Worm (Caenorhabditis elegans) whole organism, young adult: Measurements from ENCODE around the gene srr-8.

Experiments
- C06A6.2 ChIP-seq: fragments of 200-800 bp; sonication (Bioruptor generic); conservative IDR thresholded peaks from 2 replicates; pipeline ENCODE4 v1.3.6; 2022; ENCODE audit warnings: missing genetic modification characterization, missing compliant biosample characterization
- C17E4.6 ChIP-seq: fragments of 200-800 bp; sonication (Bioruptor generic); IDR thresholded peaks from 2 replicates; pipeline ENCODE4 v1.3.6; 2022; ENCODE audit warnings: missing genetic modification reagents, missing genetic modification characterization, missing compliant biosample characterization
- F22D6.2 ChIP-seq: sonication (generic microtip); optimal IDR thresholded peaks from 2 replicates; lab custom pipeline; 2016; ENCODE audit warnings: mild to moderate bottlenecking, missing genetic modification characterization, missing compliant biosample characterization
- F55B11.4 ChIP-seq: sonication (generic microtip); optimal IDR thresholded peaks from 2 replicates; lab custom pipeline; 2016; ENCODE audit warnings: missing compliant biosample characterization, missing genetic modification characterization, borderline replicate concordance; ENCODE audit not compliant: insufficient read depth
- Y53G8AR.9 ChIP-seq: fragments of 200-800 bp; sonication (Bioruptor generic); conservative IDR thresholded peaks from 2 replicates; pipeline ENCODE4 v1.3.6; 2022; ENCODE audit warnings: missing genetic modification reagents, missing genetic modification characterization, missing compliant biosample characterization
- Y67H2A.10 ChIP-seq: fragments of 200-800 bp; sonication (Bioruptor generic); conservative IDR thresholded peaks from 2 replicates; pipeline ENCODE4 v1.3.6; 2022; ENCODE audit warnings: missing genetic modification reagents, missing genetic modification characterization, missing compliant biosample characterization
- Y79H2A.3 ChIP-seq: fragments of 200-800 bp; sonication (Bioruptor generic); conservative IDR thresholded peaks from 2 replicates; pipeline ENCODE4 v1.3.6; 2022; ENCODE audit warnings: missing genetic modification reagents, missing genetic modification characterization, missing compliant biosample characterization
- Y95B8A.8 ChIP-seq: fragments of 200-800 bp; sonication (Bioruptor generic); IDR thresholded peaks from 2 replicates; pipeline ENCODE4 v1.3.6; 2022; ENCODE audit warnings: missing genetic modification reagents, missing genetic modification characterization, missing compliant biosample characterization
- akir-1 ChIP-seq: fragments of 200-800 bp; sonication (Bioruptor generic); optimal IDR thresholded peaks from 2 replicates; lab custom pipeline; 2018; ENCODE audit warnings: mild to moderate bottlenecking, missing genetic modification characterization, moderate library complexity, missing compliant biosample characterization
- cebp-1 ChIP-seq, 2 experiments: fragments of 200-800 bp in 1 of 2; sonication (Bioruptor generic) in 1 of 2; sonication (generic microtip) in 1 of 2; IDR thresholded peaks in 1 of 2; optimal IDR thresholded peaks in 1 of 2; 2 replicates each; pipeline versions ENCODE4 v1.3.6 to Lab custom; 2017 to 2022; ENCODE audit warnings: missing compliant biosample characterization in 2 of 2, missing genetic modification characterization in 2 of 2, mild to moderate bottlenecking in 1 of 2, missing genetic modification reagents in 1 of 2, moderate library complexity in 1 of 2
- ceh-100 ChIP-seq: fragments of 200-800 bp; sonication (Bioruptor generic); IDR thresholded peaks from 2 replicates; pipeline ENCODE4 v1.3.6; 2022; ENCODE audit warnings: missing genetic modification reagents, missing genetic modification characterization, missing compliant biosample characterization
- ceh-40 ChIP-seq: fragments of 200-800 bp; sonication (Bioruptor generic); IDR thresholded peaks from 2 replicates; pipeline ENCODE4 v1.3.6; 2022; ENCODE audit warnings: missing genetic modification characterization, missing compliant biosample characterization
- ceh-79 ChIP-seq: sonication (generic microtip); optimal IDR thresholded peaks from 2 replicates; lab custom pipeline; 2017; ENCODE audit warnings: mild to moderate bottlenecking, missing genetic modification characterization, missing compliant biosample characterization
- ceh-91 ChIP-seq: fragments of 200-800 bp; sonication (Bioruptor generic); IDR thresholded peaks from 2 replicates; pipeline ENCODE4 v1.3.6; 2022; ENCODE audit warnings: missing genetic modification reagents, missing genetic modification characterization, missing compliant biosample characterization
- die-1 ChIP-seq: sonication (generic microtip); optimal IDR thresholded peaks from 2 replicates; lab custom pipeline; 2016; ENCODE audit warnings: missing genotype, mild to moderate bottlenecking, missing genetic modification characterization, missing compliant biosample characterization
- fkh-3 ChIP-seq: sonication (generic microtip); optimal IDR thresholded peaks from 2 replicates; lab custom pipeline; 2016; ENCODE audit warnings: mild to moderate bottlenecking, missing genetic modification characterization, missing compliant biosample characterization
- hlh-12 ChIP-seq: sonication (generic microtip); optimal IDR thresholded peaks from 2 replicates; lab custom pipeline; 2016; ENCODE audit warnings: missing genetic modification characterization, missing compliant biosample characterization
- hrde-1 ChIP-seq: sonication (generic microtip); optimal IDR thresholded peaks from 2 replicates; lab custom pipeline; 2016; ENCODE audit warnings: missing genetic modification characterization, mild to moderate bottlenecking, missing compliant biosample characterization, moderate library complexity, missing genotype, missing genetic modification reagents, borderline replicate concordance
- lag-1 ChIP-seq: fragments of 200-800 bp; sonication (Bioruptor generic); IDR thresholded peaks from 2 replicates; pipeline ENCODE4 v1.3.6; 2022; ENCODE audit warnings: missing genetic modification reagents, missing genetic modification characterization, missing compliant biosample characterization
- let-607 ChIP-seq, 2 experiments: fragments of 200-800 bp in 1 of 2; sonication (Bioruptor generic) in 1 of 2; sonication (generic microtip) in 1 of 2; optimal IDR thresholded peaks; 2 replicates each; lab custom pipeline; 2016 to 2018; ENCODE audit warnings: mild to moderate bottlenecking in 2 of 2, missing compliant biosample characterization in 2 of 2, missing genetic modification characterization in 2 of 2, moderate library complexity in 2 of 2, missing genotype in 1 of 2
- lin-40 ChIP-seq: sonication (generic microtip); optimal IDR thresholded peaks from 2 replicates; lab custom pipeline; 2016; ENCODE audit warnings: missing genetic modification characterization, mild to moderate bottlenecking, missing compliant biosample characterization, missing genotype, missing genetic modification reagents
- lin-54 ChIP-seq: fragments of 200-800 bp; sonication (Bioruptor generic); optimal IDR thresholded peaks from 2 replicates; lab custom pipeline; 2018; ENCODE audit warnings: mild to moderate bottlenecking, missing genetic modification characterization, missing compliant biosample characterization
- mcd-1 ChIP-seq: fragments of 200-800 bp; sonication (Bioruptor generic); IDR thresholded peaks from 2 replicates; pipeline ENCODE4 v1.3.6; 2022; ENCODE audit warnings: missing genetic modification reagents, missing genetic modification characterization, missing compliant biosample characterization
- mes-4 ChIP-seq: sonication (generic microtip); optimal IDR thresholded peaks from 2 replicates; lab custom pipeline; 2016; ENCODE audit warnings: missing genotype, missing genetic modification characterization, missing compliant biosample characterization
- nfya-2 ChIP-seq: fragments of 200-800 bp; sonication (Bioruptor generic); IDR thresholded peaks from 2 replicates; pipeline ENCODE4 v1.3.6; 2022; ENCODE audit warnings: missing genetic modification reagents, missing genetic modification characterization, missing compliant biosample characterization
- nhr-120 ChIP-seq: fragments of 200-800 bp; sonication (Bioruptor generic); IDR thresholded peaks from 2 replicates; pipeline ENCODE4 v1.3.6; 2022; ENCODE audit warnings: missing genetic modification characterization, missing compliant biosample characterization
- nhr-179 ChIP-seq: sonication (generic microtip); optimal IDR thresholded peaks from 2 replicates; lab custom pipeline; 2016; ENCODE audit warnings: mild to moderate bottlenecking, missing genetic modification characterization, missing compliant biosample characterization
- nhr-80 ChIP-seq: sonication (generic microtip); optimal IDR thresholded peaks from 2 replicates; lab custom pipeline; 2016; ENCODE audit warnings: missing genetic modification characterization, missing compliant biosample characterization
- pbrm-1 ChIP-seq: fragments of 200-800 bp; sonication (Bioruptor generic); IDR thresholded peaks from 2 replicates; pipeline ENCODE4 v1.3.6; 2022; ENCODE audit warnings: missing genetic modification reagents, missing genetic modification characterization, missing compliant biosample characterization
- rec-8 ChIP-seq, 2 experiments: sonication (generic microtip); optimal IDR thresholded peaks; 2 replicates each; lab custom pipeline; 2016; ENCODE audit warnings: mild to moderate bottlenecking in 2 of 2, missing genetic modification characterization in 2 of 2, missing genetic modification reagents in 2 of 2, missing genotype in 2 of 2, missing biosample characterization in 1 of 2, missing compliant biosample characterization in 1 of 2, moderate library complexity in 1 of 2
- snpc-1.3 ChIP-seq: sonication (generic microtip); optimal IDR thresholded peaks from 2 replicates; lab custom pipeline; 2017; ENCODE audit warnings: missing genetic modification characterization, mild to moderate bottlenecking, missing compliant biosample characterization, antibody characterized with exemption, moderate library complexity, missing genotype, missing genetic modification reagents; ENCODE audit not compliant: insufficient read depth
- tbp1 ChIP-seq: fragments of 200-800 bp; sonication (Bioruptor generic); optimal IDR thresholded peaks from 2 replicates; lab custom pipeline; 2018; ENCODE audit warnings: mild to moderate bottlenecking, missing genetic modification characterization, missing compliant biosample characterization
- unc-130 ChIP-seq: sonication (generic microtip); optimal IDR thresholded peaks from 2 replicates; lab custom pipeline; 2016; ENCODE audit warnings: missing genetic modification reagents, missing genetic modification characterization, missing compliant biosample characterization
- unc-62 ChIP-seq: fragments of 150-350 bp; optimal IDR thresholded peaks from 2 replicates; lab custom pipeline; 2014; ENCODE audit warnings: missing biosample characterization, missing genetic modification reagents, missing genetic modification characterization
- ztf-18 ChIP-seq: sonication (generic microtip); optimal IDR thresholded peaks from 2 replicates; lab custom pipeline; 2016; ENCODE audit warnings: missing genotype, mild to moderate bottlenecking, missing genetic modification characterization, missing compliant biosample characterization
- ztf-26 ChIP-seq: sonication (generic microtip); optimal IDR thresholded peaks from 2 replicates; lab custom pipeline; 2017; ENCODE audit warnings: missing genetic modification characterization, missing compliant biosample characterization

srr-8 gene

DNA sequence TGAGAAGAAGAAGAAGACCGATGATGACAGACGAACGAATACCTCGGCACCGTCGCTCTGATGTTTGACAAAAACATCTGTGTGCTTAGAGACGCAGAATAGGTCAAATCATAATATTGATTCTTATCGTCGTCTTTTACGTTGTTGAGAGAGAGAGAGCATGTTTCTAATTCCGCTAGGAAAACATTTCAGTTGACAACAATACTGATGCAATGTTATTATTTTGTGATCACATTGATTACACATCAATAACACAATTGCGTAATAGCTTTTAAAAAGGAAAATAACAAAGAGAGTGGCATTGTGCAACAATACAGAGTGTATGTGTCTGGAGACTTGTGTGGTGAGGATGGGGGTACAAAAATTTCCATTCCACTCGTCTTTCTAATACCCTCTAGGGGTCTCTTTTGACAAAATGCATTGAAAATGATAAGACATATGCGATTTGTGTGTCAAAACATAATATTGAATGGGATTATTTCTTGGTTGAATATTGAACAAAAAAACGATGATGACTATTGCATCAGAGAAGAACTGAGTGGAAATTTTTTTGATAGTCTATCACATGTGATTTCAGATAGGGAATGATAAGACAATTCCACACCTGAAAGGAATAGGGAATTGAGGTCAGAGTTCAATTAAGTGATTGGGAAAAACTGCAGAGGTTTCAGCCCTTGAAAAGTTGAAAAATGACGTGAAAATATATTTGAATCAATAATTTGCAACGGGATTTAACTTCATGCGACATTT lies 36.6 kb upstream of the srr-8 start:
- TF ChIP-seq cebp-1 (GFP tag; IDR thresholded peaks at IDR 0.05; lab: Robert Waterston, UW) (peak; percentile 37; the same call in 1 of the 2 replicates), cebp-1 (tag; optimal IDR thresholded peaks at IDR 0.05; lab: Kevin White, UChicago) (peak; percentile 48), nhr-120 (GFP tag; lab: Robert Waterston, UW) (no peak), nhr-80 (tag; lab: Kevin White, UChicago) (peak; percentile 53), ceh-40 (GFP tag; lab: Robert Waterston, UW) (no peak)

DNA sequence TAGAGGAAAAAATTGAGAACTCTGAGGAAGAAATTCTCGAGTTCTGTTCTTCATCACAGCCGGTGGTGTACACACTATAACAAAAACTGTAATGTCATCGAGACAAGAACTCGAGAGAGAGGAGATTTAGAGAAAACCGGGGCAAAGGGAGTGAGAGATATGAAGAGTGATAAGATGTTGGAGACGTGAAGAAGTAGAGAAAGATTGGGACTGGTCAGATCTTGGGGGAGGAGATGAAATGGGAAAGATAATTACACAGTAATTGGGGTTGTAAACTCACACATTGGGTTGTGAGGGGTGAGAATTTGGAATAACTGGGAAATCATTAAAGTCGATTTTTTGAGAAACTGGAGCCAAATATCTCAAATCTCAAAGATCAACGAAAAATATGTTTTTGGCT lies 35.7 kb upstream of the srr-8 start:
- no peak for TF ChIP-seq lin-40 (tag; lab: Kevin White, UChicago)
- TF ChIP-seq die-1 (tag; lab: Kevin White, UChicago), result no peak
- TF ChIP-seq unc-62, result no peak
- no peak for TF ChIP-seq fkh-3 (tag; lab: Kevin White, UChicago)
- TF ChIP-seq F22D6.2 (tag; lab: Kevin White, UChicago), result no peak
- TF ChIP-seq hrde-1 (tag; lab: Kevin White, UChicago), result no peak
- no peak for TF ChIP-seq ceh-91
- TF ChIP-seq mes-4 (tag; lab: Kevin White, UChicago), result no peak
- TF ChIP-seq Y67H2A.10 (GFP tag; lab: Robert Waterston, UW), result no peak
- TF ChIP-seq ztf-18 (tag; lab: Kevin White, UChicago), result no peak
- TF ChIP-seq tbp1 (GFP tag; lab: Kevin White, UChicago), result no peak
- TF ChIP-seq lin-54 (GFP tag; lab: Kevin White, UChicago), result no peak
- no peak for TF ChIP-seq ceh-79
- no peak for TF ChIP-seq Y53G8AR.9
- TF ChIP-seq nhr-80 (tag; lab: Kevin White, UChicago), result no peak
- TF ChIP-seq ceh-100, result no peak

DNA sequence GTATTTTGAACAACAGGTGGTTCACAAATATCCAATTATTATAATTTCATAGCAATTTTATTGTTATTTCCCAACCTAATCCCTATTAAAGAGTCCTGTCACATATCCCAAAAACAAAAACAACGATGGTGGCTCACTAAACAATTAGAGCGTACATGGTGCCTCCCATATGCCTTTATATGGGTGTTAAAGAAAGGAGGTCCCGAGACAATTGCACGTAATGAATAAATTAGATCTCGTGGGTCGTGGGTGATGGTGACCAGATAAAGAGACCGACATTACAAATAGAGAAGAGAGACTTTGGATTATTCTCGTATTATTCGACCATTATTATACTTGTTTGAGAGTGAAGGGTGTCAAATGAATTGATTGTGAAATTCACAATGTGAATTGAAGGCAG lies 34.2 kb upstream of the srr-8 start:
- TF ChIP-seq hlh-12 (tag; lab: Kevin White, UChicago) (no peak), Y95B8A.8 (GFP tag; lab: Robert Waterston, UW) (no peak), snpc-1.3 (tag; lab: Kevin White, UChicago) (no peak), nhr-179 (tag; lab: Kevin White, UChicago) (no peak), rec-8 (tag; optimal IDR thresholded peaks at IDR 0.05; lab: Kevin White, UChicago) (no peak), akir-1 (GFP tag; lab: Kevin White, UChicago) (no peak), lin-40 (tag; lab: Kevin White, UChicago) (no peak), Y79H2A.3 (GFP tag; lab: Robert Waterston, UW) (no peak), let-607 (tag; optimal IDR thresholded peaks at IDR 0.05; lab: Kevin White, UChicago) (no peak), F55B11.4 (tag; lab: Kevin White, UChicago) (no peak), pbrm-1 (GFP tag; lab: Robert Waterston, UW) (no peak), C17E4.6 (no peak), mcd-1 (no peak), lag-1 (GFP tag; lab: Robert Waterston, UW) (no peak), C06A6.2 (GFP tag; lab: Robert Waterston, UW) (no peak), ceh-40 (GFP tag; lab: Robert Waterston, UW) (no peak), nfya-2 (GFP tag; lab: Robert Waterston, UW) (no peak), ceh-100 (no peak), ztf-26 (no peak), unc-130 (GFP tag; lab: Kevin White, UChicago) (no peak)
